Worm (Caenorhabditis elegans) whole organism, L4/young adult: ENCODE results near the gene bud-13.

Experiments used
- W03F9.2 ChIP-seq: fragments of 150-350 bp; optimal IDR thresholded peaks from 2 replicates; lab custom pipeline; 2014; ENCODE audit warnings: missing biosample characterization, missing genetic modification characterization
- dao-5 ChIP-seq: sonication (generic microtip); optimal IDR thresholded peaks from 2 replicates; lab custom pipeline; 2016; ENCODE audit warnings: missing genotype, missing genetic modification characterization, moderate library complexity, missing compliant biosample characterization
- him-1 ChIP-seq: sonication (generic microtip); optimal IDR thresholded peaks from 2 replicates; lab custom pipeline; 2016; ENCODE audit warnings: missing genotype, missing genetic modification reagents, missing genetic modification characterization, missing compliant biosample characterization

- TF ChIP-seq W03F9.2 (tag; lab: Kevin White, UChicago) = no peak
- TF ChIP-seq him-1 = no peak
- no peak for TF ChIP-seq dao-5 (tag; lab: Kevin White, UChicago)
Observed at ce11 chrIII:8983811-8984210, 16.3 kb upstream of the bud-13 start.
